Fruit fly (Drosophila melanogaster): ENCODE results near the gene CG43814.

Gene CG43814

dm6 chr2L:18805247-18805636 lies at the start of gene CG43814:
Gene CG43814 (minus strand): TSS chr2L:18805347.
- TF ChIP-seq CG9948 (tag; optimal IDR thresholded peaks at IDR 0.05) = no peak
- TF ChIP-seq CG8301 (tag; optimal IDR thresholded peaks at IDR 0.05) = no peak
- TF ChIP-seq CG12605 (GFP tag; IDR thresholded peaks at IDR 0.05) = no peak
- TF ChIP-seq rn (GFP tag; IDR thresholded peaks at IDR 0.05) = no peak
- no peak for TF ChIP-seq CG10348 (GFP tag; IDR thresholded peaks at IDR 0.05)
- TF ChIP-seq CG32121 (GFP tag; IDR thresholded peaks at IDR 0.05) = no peak
- TF ChIP-seq CG14655 (GFP tag; optimal IDR thresholded peaks at IDR 0.05) = no peak
- TF ChIP-seq gl (tag; optimal IDR thresholded peaks at IDR 0.05) = no peak
- TF ChIP-seq Snoo (tag; optimal IDR thresholded peaks at IDR 0.05) = no peak

dm6 chr2L:18852249-18852648 lies 47.1 kb upstream of the CG43814 start:
- TF ChIP-seq CG4496 (GFP tag; IDR thresholded peaks at IDR 0.05) (no peak), CG15710 (tag; optimal IDR thresholded peaks at IDR 0.05) (no peak), fd96Ca (GFP tag; IDR thresholded peaks at IDR 0.05) (no peak), rn (GFP tag; IDR thresholded peaks at IDR 0.05) (no peak), Pif1A (GFP tag; optimal IDR thresholded peaks at IDR 0.05) (no peak), CG9948 (tag; optimal IDR thresholded peaks at IDR 0.05) (no peak), CG12605 (GFP tag; IDR thresholded peaks at IDR 0.05) (no peak), CG8159 (tag; optimal IDR thresholded peaks at IDR 0.05) (no peak), CG17806 (tag; optimal IDR thresholded peaks at IDR 0.05) (no peak), Pif1B (GFP tag; optimal IDR thresholded peaks at IDR 0.05) (no peak), Snoo (tag; optimal IDR thresholded peaks at IDR 0.05) (no peak), Ets98B (GFP tag; IDR thresholded peaks at IDR 0.05) (no peak), CG13204 (GFP tag; optimal IDR thresholded peaks at IDR 0.05) (no peak), CG10348 (GFP tag; IDR thresholded peaks at IDR 0.05) (no peak), CG34367 (tag; optimal IDR thresholded peaks at IDR 0.05) (no peak), CG14655 (GFP tag; optimal IDR thresholded peaks at IDR 0.05) (no peak), gl (tag; optimal IDR thresholded peaks at IDR 0.05) (no peak), CG8301 (tag; optimal IDR thresholded peaks at IDR 0.05) (no peak)

dm6 chr2L:18846843-18847242 lies 41.7 kb upstream of the CG43814 start:
- no peak for TF ChIP-seq CG8301 (tag; optimal IDR thresholded peaks at IDR 0.05)
- TF ChIP-seq Pif1B (GFP tag; optimal IDR thresholded peaks at IDR 0.05) = no peak
- no peak for TF ChIP-seq EcR (GFP tag; optimal IDR thresholded peaks at IDR 0.05)
- TF ChIP-seq CG15710 (tag; optimal IDR thresholded peaks at IDR 0.05) = no peak
- no peak for TF ChIP-seq fd96Ca (GFP tag; IDR thresholded peaks at IDR 0.05)

dm6 chr2L:18846175-18846574 lies 41.0 kb upstream of the CG43814 start:
- TF ChIP-seq fd96Ca (GFP tag; IDR thresholded peaks at IDR 0.05) = no peak
- no peak for TF ChIP-seq CG14655 (GFP tag; optimal IDR thresholded peaks at IDR 0.05)
- no peak for TF ChIP-seq CG9948 (tag; optimal IDR thresholded peaks at IDR 0.05)
- TF ChIP-seq CG12605 (GFP tag; IDR thresholded peaks at IDR 0.05) = no peak
- no peak for TF ChIP-seq Snoo (tag; optimal IDR thresholded peaks at IDR 0.05)
- TF ChIP-seq EcR (GFP tag; optimal IDR thresholded peaks at IDR 0.05) = no peak
- TF ChIP-seq CG15710 (tag; optimal IDR thresholded peaks at IDR 0.05) = no peak
- TF ChIP-seq rn (GFP tag; IDR thresholded peaks at IDR 0.05) = no peak
- no peak for TF ChIP-seq CG13204 (GFP tag; optimal IDR thresholded peaks at IDR 0.05)
- TF ChIP-seq CG8159 (tag; optimal IDR thresholded peaks at IDR 0.05) = no peak
- no peak for TF ChIP-seq CG32121 (GFP tag; IDR thresholded peaks at IDR 0.05)
- TF ChIP-seq Pif1B (GFP tag; optimal IDR thresholded peaks at IDR 0.05) = no peak
- no peak for TF ChIP-seq Pif1A (GFP tag; optimal IDR thresholded peaks at IDR 0.05)
- no peak for TF ChIP-seq CG34367 (tag; optimal IDR thresholded peaks at IDR 0.05)
- no peak for TF ChIP-seq CG4496 (GFP tag; IDR thresholded peaks at IDR 0.05)

- TF ChIP-seq Pif1B (GFP tag; optimal IDR thresholded peaks at IDR 0.05) = peak; percentile 15
- TF ChIP-seq D1 (tag; optimal IDR thresholded peaks at IDR 0.05) = no peak
Measured at dm6 chr2L:18844917-18845509, 39.9 kb upstream of the CG43814 start, which contains the start of gene CG17321. Gene CG17321 (plus strand): TSS chr2L:18845184.

- TF ChIP-seq fd96Ca (GFP tag; IDR thresholded peaks at IDR 0.05) (no peak), Ets98B (GFP tag; IDR thresholded peaks at IDR 0.05) (no peak), CG32121 (GFP tag; IDR thresholded peaks at IDR 0.05) (no peak), CG9948 (tag; optimal IDR thresholded peaks at IDR 0.05) (no peak)
Measured at dm6 chr2L:18844479-18844878, 39.3 kb upstream of the CG43814 start, which contains the start of gene CG33120. Gene CG33120 (minus strand): TSS chr2L:18844579.

dm6 chr2L:18843560-18843959 lies 38.4 kb upstream of the CG43814 start:
- TF ChIP-seq CG14655 (GFP tag; optimal IDR thresholded peaks at IDR 0.05) = no peak
- no peak for TF ChIP-seq CG8301 (tag; optimal IDR thresholded peaks at IDR 0.05)
- TF ChIP-seq gl (tag; optimal IDR thresholded peaks at IDR 0.05) = no peak
- TF ChIP-seq CG4496 (GFP tag; IDR thresholded peaks at IDR 0.05) = no peak
- TF ChIP-seq Snoo (tag; optimal IDR thresholded peaks at IDR 0.05) = no peak
- TF ChIP-seq CG9948 (tag; optimal IDR thresholded peaks at IDR 0.05) = no peak
- no peak for TF ChIP-seq EcR (GFP tag; optimal IDR thresholded peaks at IDR 0.05)
